Worm (Caenorhabditis elegans): ENCODE results near the gene T26H5.4.

DNA sequence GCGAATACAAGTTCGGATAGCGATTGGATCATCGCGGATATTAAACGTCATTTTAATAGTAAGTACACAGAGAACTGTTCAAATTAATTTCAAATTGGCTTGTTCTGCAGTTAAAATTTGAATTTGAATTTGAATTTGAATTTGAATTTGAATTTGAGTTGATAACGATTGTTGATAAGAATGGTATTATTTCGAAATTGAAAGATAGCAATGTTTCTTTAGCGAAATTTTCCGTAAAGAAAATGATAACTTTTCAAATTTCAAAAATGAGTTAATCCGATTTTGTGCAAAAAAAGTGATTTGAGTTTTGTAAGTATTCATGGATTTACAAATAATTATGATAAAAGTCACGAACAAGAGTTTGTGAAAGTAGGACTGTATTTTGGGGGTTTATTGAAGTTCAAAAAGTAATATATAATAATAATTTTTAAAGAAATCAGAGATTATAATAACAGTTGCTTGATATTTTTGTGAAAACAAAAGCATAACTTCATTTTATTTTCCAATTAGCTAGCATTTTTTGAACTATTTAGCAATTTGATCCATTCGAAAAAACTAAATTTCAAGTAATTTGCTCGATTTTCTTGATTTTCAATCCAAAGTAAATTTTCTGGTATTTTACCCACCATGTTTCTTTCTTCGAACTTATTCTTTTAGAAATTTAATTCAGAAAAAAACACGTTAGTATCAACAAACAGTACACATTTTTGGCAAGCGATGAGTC, 23.0 kb downstream of the T26H5.4 start, which contains the start of gene Y36E3A.2:
- TF ChIP-seq T22C8.4 (GFP tag; IDR thresholded peaks at IDR 0.05) (no peak), klf-2 (GFP tag; conservative IDR thresholded peaks at IDR 0.05) (no peak), flt-1 (GFP tag; IDR thresholded peaks at IDR 0.05) (no peak), ztf-29 (GFP tag; IDR thresholded peaks at IDR 0.05) (no peak), ztf-23 (GFP tag; IDR thresholded peaks at IDR 0.05) (no peak), med-1 (GFP tag; optimal IDR thresholded peaks at IDR 0.05; ENCODE audit: insufficient read depth) (no peak), tab-1 (GFP tag; IDR thresholded peaks at IDR 0.05) (no peak), ref-1 (GFP tag; conservative IDR thresholded peaks at IDR 0.05) (no peak), cog-1 (tag; optimal IDR thresholded peaks at IDR 0.05) (no peak)

All from whole organism, midembryonic.